Worm (Caenorhabditis elegans): ENCODE measurements around the gene T09F5.2.

Gene T09F5.2

ce11 chrV:15193909-15194308 lies 43.1 kb downstream of the T09F5.2 start, which contains the start of gene Y75B12B.13:
TSS of gene Y75B12B.13 (minus strand) at chrV:15194009.
- TF ChIP-seq ceh-34 (tag; optimal IDR thresholded peaks at IDR 0.05): no peak
- no peak for TF ChIP-seq pros-1 (tag; optimal IDR thresholded peaks at IDR 0.05)
- TF ChIP-seq hlh-8 (tag; optimal IDR thresholded peaks at IDR 0.05): no peak
- no peak for TF ChIP-seq gmeb-2 (tag; optimal IDR thresholded peaks at IDR 0.05)
- TF ChIP-seq ceh-2 (tag; optimal IDR thresholded peaks at IDR 0.05): no peak
- no peak for TF ChIP-seq ceh-6 (GFP tag; optimal IDR thresholded peaks at IDR 0.05)
- TF ChIP-seq ref-2 (tag; optimal IDR thresholded peaks at IDR 0.05): no peak
- no peak for TF ChIP-seq pag-3 (tag; optimal IDR thresholded peaks at IDR 0.05; ENCODE audit: borderline replicate concordance)
- TF ChIP-seq elt-4 (tag; optimal IDR thresholded peaks at IDR 0.05): no peak
- TF ChIP-seq sdc-2 (tag; optimal IDR thresholded peaks at IDR 0.05): no peak

- TF ChIP-seq fkh-10 (GFP tag; optimal IDR thresholded peaks at IDR 0.05): no peak
- TF ChIP-seq pag-3 (tag; optimal IDR thresholded peaks at IDR 0.05; ENCODE audit: borderline replicate concordance): no peak
- TF ChIP-seq hlh-30 (tag; optimal IDR thresholded peaks at IDR 0.05; ENCODE audit: insufficient read depth): no peak
- TF ChIP-seq T23F11.4 (GFP tag; optimal IDR thresholded peaks at IDR 0.05): no peak
- no peak for TF ChIP-seq pros-1 (tag; optimal IDR thresholded peaks at IDR 0.05)
- no peak for TF ChIP-seq K02D7.2 (tag; optimal IDR thresholded peaks at IDR 0.05)
- no peak for TF ChIP-seq unc-42 (tag; optimal IDR thresholded peaks at IDR 0.05)
- no peak for TF ChIP-seq hlh-6 (tag; optimal IDR thresholded peaks at IDR 0.05)
- no peak for TF ChIP-seq pax-1 (tag; optimal IDR thresholded peaks at IDR 0.05)
- TF ChIP-seq mec-3 (tag; optimal IDR thresholded peaks at IDR 0.05; ENCODE audit: borderline replicate concordance): no peak
- TF ChIP-seq sox-2 (GFP tag; IDR thresholded peaks at IDR 0.05): no peak
- no peak for TF ChIP-seq F13H6.1 (tag; optimal IDR thresholded peaks at IDR 0.05)
- no peak for TF ChIP-seq pqm-1 (tag; optimal IDR thresholded peaks at IDR 0.05)
- no peak for TF ChIP-seq ceh-6 (GFP tag; optimal IDR thresholded peaks at IDR 0.05)
Measured at ce11 chrV:15197955-15198354, 47.2 kb downstream of the T09F5.2 start, which contains the start of gene srw-1. TSS of gene srw-1 (plus strand) at chrV:15198255.

ce11 chrV:15199768-15200167 lies 49.0 kb downstream of the T09F5.2 start, which contains the start of gene Y75B12B.10:
TSS of gene Y75B12B.10 (plus strand) at chrV:15200068.
- TF ChIP-seq pat-9 (tag; optimal IDR thresholded peaks at IDR 0.05) (no peak), dmd-4 (tag; optimal IDR thresholded peaks at IDR 0.05; ENCODE audit: borderline replicate concordance) (no peak), ceh-18 (tag; optimal IDR thresholded peaks at IDR 0.05) (no peak), unc-55 (GFP tag; optimal IDR thresholded peaks at IDR 0.05) (no peak)

All from whole organism, late embryonic.